Worm (Caenorhabditis elegans): ENCODE measurements around the gene ifa-4.

Gene ifa-4

ce11 chrX:4869627-4870026 is 46.2 kb downstream of the ifa-4 start:
- TF ChIP-seq ceh-8 (GFP tag; optimal IDR thresholded peaks at IDR 0.05) (peak; percentile 23), sup-37 (GFP tag; optimal IDR thresholded peaks at IDR 0.05) (no peak), jun-1 (tag; optimal IDR thresholded peaks at IDR 0.05) (no peak), efl-1 (optimal IDR thresholded peaks at IDR 0.05) (no peak), efl-1 (GFP tag; optimal IDR thresholded peaks at IDR 0.05 in 1 of 2) (peak in 1 of 2 experiments; percentile 24), lin-14 (GFP tag; optimal IDR thresholded peaks at IDR 0.05) (peak; percentile 27), elt-3 (tag; optimal IDR thresholded peaks at IDR 0.05) (no peak), egl-27 (tag; optimal IDR thresholded peaks at IDR 0.05) (no peak), pag-3 (tag; optimal IDR thresholded peaks at IDR 0.05; ENCODE audit: borderline replicate concordance, insufficient read depth) (no peak)

- TF ChIP-seq lin-15B (tag; optimal IDR thresholded peaks at IDR 0.05) (no peak), ceh-82 (tag; optimal IDR thresholded peaks at IDR 0.05) (no peak), unc-86 (tag; optimal IDR thresholded peaks at IDR 0.05) (no peak), dsc-1 (tag; optimal IDR thresholded peaks at IDR 0.05) (peak; percentile 57)
These were observed 50.0 kb downstream of the ifa-4 start, which contains the start of gene ntc-1 for ce11 chrX:4865798-4866197. TSS of gene ntc-1 (plus strand) at chrX:4866098.

ce11 chrX:4864214-4864613 is 51.6 kb downstream of the ifa-4 start:
- TF ChIP-seq mep-1 (tag; optimal IDR thresholded peaks at IDR 0.05): no peak
- no peak for TF ChIP-seq unc-130 (tag; optimal IDR thresholded peaks at IDR 0.05)
- TF ChIP-seq sox-4 (tag; optimal IDR thresholded peaks at IDR 0.05): no peak
- no peak for TF ChIP-seq rnt-1 (tag; optimal IDR thresholded peaks at IDR 0.05)
- no peak for TF ChIP-seq C04F5.9 (tag; optimal IDR thresholded peaks at IDR 0.05)
- TF ChIP-seq tbx-2 (tag; optimal IDR thresholded peaks at IDR 0.05): no peak
- TF ChIP-seq zip-4 (GFP tag; optimal IDR thresholded peaks at IDR 0.05): no peak
- TF ChIP-seq lir-3 (tag; optimal IDR thresholded peaks at IDR 0.05; ENCODE audit: poor library complexity): no peak
- no peak for TF ChIP-seq fkh-10 (GFP tag; optimal IDR thresholded peaks at IDR 0.05)
- no peak for TF ChIP-seq irx-1 (tag; optimal IDR thresholded peaks at IDR 0.05)
- TF ChIP-seq ceh-8 (GFP tag; optimal IDR thresholded peaks at IDR 0.05): no peak
